Worm (Caenorhabditis elegans) whole organism, early embryonic: Measurements from ENCODE around the gene F37A8.1.

Experiments used
- B0310.2 ChIP-seq: sonication (generic microtip); optimal IDR thresholded peaks from 2 replicates; lab custom pipeline; 2016; ENCODE audit warnings: mild to moderate bottlenecking, missing genetic modification characterization, missing compliant biosample characterization
- flt-1 ChIP-seq: fragments of 200-800 bp; sonication (Bioruptor generic); IDR thresholded peaks from 2 replicates; pipeline ENCODE4 v1.3.6; 2022; ENCODE audit warnings: missing genetic modification characterization, missing compliant biosample characterization
- hmbx-1 ChIP-seq: sonication (generic microtip); optimal IDR thresholded peaks from 2 replicates; lab custom pipeline; 2016; ENCODE audit warnings: mild to moderate bottlenecking, missing genetic modification characterization, missing compliant biosample characterization
- sea-1 ChIP-seq: fragments of 200-800 bp; sonication (Bioruptor generic); conservative IDR thresholded peaks from 2 replicates; pipeline ENCODE4 v1.3.6; 2022; ENCODE audit warnings: missing genetic modification characterization, missing compliant biosample characterization

DNA sequence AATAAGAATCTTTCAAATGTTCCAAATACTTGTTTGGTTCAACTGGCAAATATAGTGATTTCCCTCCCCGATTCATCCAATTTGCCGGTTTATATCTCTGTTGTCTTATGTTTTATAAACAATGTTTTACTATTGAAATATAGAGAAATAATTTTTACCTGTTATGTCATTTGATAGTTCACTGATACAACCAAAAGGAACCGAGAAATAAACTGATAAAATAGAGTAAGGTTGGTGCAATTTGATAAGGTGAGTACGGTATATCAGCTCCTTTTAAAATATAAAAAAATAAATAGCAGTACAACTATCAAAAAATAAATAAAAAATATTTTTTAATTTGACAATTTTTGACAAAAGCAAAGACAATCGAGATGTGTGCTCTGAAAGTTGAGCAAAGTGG lies 1.4 kb upstream of the F37A8.1 start:
- TF ChIP-seq hmbx-1 (tag; lab: Kevin White, UChicago) (no peak), B0310.2 (tag; lab: Kevin White, UChicago) (no peak), flt-1 (GFP tag; lab: Robert Waterston, UW) (no peak), sea-1 (GFP tag; lab: Robert Waterston, UW) (no peak)
